Fruit fly (Drosophila melanogaster) whole organism, pupa: ENCODE measurements around the gene Eig71Ed.

Experiments
- CG10348 ChIP-seq: fragments of 200-800 bp; sonication (Bioruptor generic); IDR thresholded peaks from 2 replicates; pipeline ENCODE4 v1.3.6; 2022; ENCODE audit warnings: missing biosample characterization, missing genetic modification characterization
- CG13204 ChIP-seq: fragments of 200-800 bp; sonication (Bioruptor generic); optimal IDR thresholded peaks from 2 replicates; lab custom pipeline; 2018; ENCODE audit warnings: missing biosample characterization, mild to moderate bottlenecking, missing genetic modification characterization, moderate library complexity
- CG14655 ChIP-seq: fragments of 200-800 bp; sonication (Bioruptor generic); optimal IDR thresholded peaks from 3 replicates; lab custom pipeline; 2017; ENCODE audit warnings: mild to moderate bottlenecking, missing biosample characterization, missing genetic modification reagents, missing genetic modification characterization
- CG15710 ChIP-seq: fragments of 200-800 bp; sonication (Bioruptor generic); optimal IDR thresholded peaks from 2 replicates; lab custom pipeline; 2018; ENCODE audit warnings: missing biosample characterization, mild to moderate bottlenecking, missing genetic modification characterization, moderate library complexity
- CG17806 ChIP-seq: fragments of 200-800 bp; sonication (Bioruptor generic); optimal IDR thresholded peaks from 2 replicates; lab custom pipeline; 2018; ENCODE audit warnings: missing biosample characterization, mild to moderate bottlenecking, missing genetic modification characterization, moderate library complexity
- CG4496 ChIP-seq: fragments of 200-800 bp; sonication (Bioruptor generic); IDR thresholded peaks from 3 replicates; pipeline ENCODE4 v1.3.6; 2022; ENCODE audit warnings: missing biosample characterization, missing genetic modification characterization
- CG8159 ChIP-seq: fragments of 200-800 bp; sonication (Bioruptor generic); optimal IDR thresholded peaks from 3 replicates; lab custom pipeline; 2018; ENCODE audit warnings: missing biosample characterization, mild to moderate bottlenecking, missing genetic modification characterization, moderate library complexity
- CG8301 ChIP-seq: fragments of 200-800 bp; sonication (Bioruptor generic); optimal IDR thresholded peaks from 2 replicates; lab custom pipeline; 2018; ENCODE audit warnings: missing biosample characterization, mild to moderate bottlenecking, missing genetic modification characterization
- Ets98B ChIP-seq: fragments of 200-800 bp; sonication (Bioruptor generic); IDR thresholded peaks from 2 replicates; pipeline ENCODE4 v1.3.6; 2022; ENCODE audit warnings: missing biosample characterization, missing genetic modification characterization
- Snoo ChIP-seq: fragments of 200-800 bp; sonication (Bioruptor generic); optimal IDR thresholded peaks from 3 replicates; lab custom pipeline; 2017; ENCODE audit warnings: missing biosample characterization, mild to moderate bottlenecking, missing genetic modification characterization, inconsistent platforms
- fd96Ca ChIP-seq: fragments of 200-800 bp; sonication (Bioruptor generic); IDR thresholded peaks from 3 replicates; pipeline ENCODE4 v1.3.6; 2022; ENCODE audit warnings: missing biosample characterization, missing genetic modification characterization
- gl ChIP-seq: fragments of 200-800 bp; sonication (Bioruptor generic); optimal IDR thresholded peaks from 2 replicates; lab custom pipeline; 2018; ENCODE audit warnings: missing biosample characterization, mild to moderate bottlenecking, missing genetic modification characterization
- rn ChIP-seq: fragments of 200-800 bp; sonication (Bioruptor generic); IDR thresholded peaks from 2 replicates; pipeline ENCODE4 v1.3.6; 2022; ENCODE audit warnings: missing biosample characterization, missing genetic modification characterization

- TF ChIP-seq Ets98B, result no peak
- no peak for TF ChIP-seq fd96Ca (GFP tag; lab: Robert Waterston, UW)
- no peak for TF ChIP-seq CG14655
- no peak for TF ChIP-seq CG4496 (GFP tag; lab: Robert Waterston, UW)
- TF ChIP-seq gl (tag; lab: Kevin White, UChicago), result no peak
- TF ChIP-seq CG8301, result no peak
- no peak for TF ChIP-seq rn (GFP tag; lab: Robert Waterston, UW)
- no peak for TF ChIP-seq CG10348 (GFP tag; lab: Robert Waterston, UW)
- no peak for TF ChIP-seq CG17806 (tag; lab: Kevin White, UChicago)
- no peak for TF ChIP-seq CG8159 (tag; lab: Kevin White, UChicago)
- TF ChIP-seq CG13204, result no peak
- TF ChIP-seq Snoo (tag; lab: Kevin White, UChicago), result no peak
- no peak for TF ChIP-seq CG15710 (tag; lab: Kevin White, UChicago)
These were observed 10.2 kb downstream of the Eig71Ed start for dm6 chr3L:15662510-15662909.
